Fruit fly (Drosophila melanogaster) whole organism, embryonic: ENCODE results near the gene Sec63.

Source experiments
- ATbp ChIP-seq: fragments of 200-800 bp; sonication (Bioruptor generic); optimal IDR thresholded peaks from 2 replicates; lab custom pipeline; 2017; ENCODE audit warnings: missing biosample characterization, mild to moderate bottlenecking, missing genetic modification characterization, missing genetic modification reagents
- B-H1 ChIP-seq: fragments of 200-800 bp; sonication (Bioruptor generic); IDR thresholded peaks from 3 replicates; pipeline ENCODE4 v1.3.6; 2022; ENCODE audit warnings: missing biosample characterization, missing genetic modification characterization
- CG10267 ChIP-seq: fragments of 200-800 bp; sonication (Bioruptor generic); optimal IDR thresholded peaks from 2 replicates; lab custom pipeline; 2018; ENCODE audit warnings: missing biosample characterization, mild to moderate bottlenecking, missing genetic modification characterization, moderate library complexity
- CG11085 ChIP-seq: fragments of 200-800 bp; sonication (Bioruptor generic); IDR thresholded peaks from 2 replicates; pipeline ENCODE4 v1.3.6; 2022; ENCODE audit warnings: missing biosample characterization, missing genetic modification characterization
- CG11456 ChIP-seq: fragments of 200-800 bp; sonication (Bioruptor generic); IDR thresholded peaks from 3 replicates; pipeline ENCODE4 v1.3.6; 2022; ENCODE audit warnings: missing biosample characterization, missing genetic modification characterization
- CG12942 ChIP-seq: fragments of 200-800 bp; sonication (Bioruptor generic); optimal IDR thresholded peaks from 3 replicates; lab custom pipeline; 2016; ENCODE audit warnings: missing biosample characterization, missing genetic modification characterization
- CG13296 ChIP-seq: fragments of 200-800 bp; sonication (Bioruptor generic); optimal IDR thresholded peaks from 3 replicates; lab custom pipeline; 2018; ENCODE audit warnings: missing biosample characterization, mild to moderate bottlenecking, missing genetic modification characterization
- CG13424 ChIP-seq: fragments of 200-800 bp; sonication (Bioruptor generic); optimal IDR thresholded peaks from 2 replicates; lab custom pipeline; 2019; ENCODE audit warnings: missing biosample characterization, mild to moderate bottlenecking, missing genetic modification characterization, moderate library complexity
- CG17829 ChIP-seq: fragments of 200-800 bp; optimal IDR thresholded peaks from 2 replicates; lab custom pipeline; 2019; ENCODE audit warnings: missing biosample characterization, mild to moderate bottlenecking, missing genetic modification characterization, moderate library complexity
- CG18764 ChIP-seq: fragments of 200-800 bp; sonication (Bioruptor generic); optimal IDR thresholded peaks from 3 replicates; lab custom pipeline; 2016; ENCODE audit warnings: missing biosample characterization, missing genetic modification characterization
- CG2875 ChIP-seq: fragments of 200-800 bp; sonication (Bioruptor generic); optimal IDR thresholded peaks from 2 replicates; lab custom pipeline; 2017; ENCODE audit warnings: missing biosample characterization, mild to moderate bottlenecking, missing genetic modification characterization, missing genetic modification reagents
- CG31388 ChIP-seq: fragments of 200-800 bp; sonication (Bioruptor generic); optimal IDR thresholded peaks from 2 replicates; lab custom pipeline; 2016; ENCODE audit warnings: missing biosample characterization, missing genetic modification characterization
- CG3281 ChIP-seq: fragments of 200-800 bp; sonication (Bioruptor generic); optimal IDR thresholded peaks from 3 replicates; lab custom pipeline; 2017; ENCODE audit warnings: missing biosample characterization, mild to moderate bottlenecking, missing genetic modification characterization
- CG34422 ChIP-seq: fragments of 200-800 bp; sonication (Bioruptor generic); IDR thresholded peaks from 3 replicates; pipeline ENCODE4 v1.3.6; 2022; ENCODE audit warnings: missing biosample characterization, missing genetic modification characterization
- CG3726 ChIP-seq: fragments of 200-800 bp; sonication (Bioruptor generic); IDR thresholded peaks from 3 replicates; pipeline ENCODE4, ENCODE4 v1.3.6; 2022; ENCODE audit warnings: missing biosample characterization, missing genetic modification characterization
- CG42726 ChIP-seq: fragments of 200-800 bp; sonication (Bioruptor generic); IDR thresholded peaks from 2 replicates; pipeline ENCODE4 v1.3.6; 2022; ENCODE audit warnings: missing biosample characterization, missing genetic modification characterization; ENCODE audit not compliant: partially characterized antibody
- CG4424 ChIP-seq: fragments of 200-800 bp; sonication (Bioruptor generic); optimal IDR thresholded peaks from 3 replicates; lab custom pipeline; 2016; ENCODE audit warnings: missing biosample characterization, missing genetic modification characterization
- CG6654 ChIP-seq: fragments of 200-800 bp; sonication (Bioruptor generic); optimal IDR thresholded peaks from 2 replicates; lab custom pipeline; 2017; ENCODE audit warnings: missing biosample characterization, mild to moderate bottlenecking, missing genetic modification characterization
- CG7839 ChIP-seq: fragments of 200-800 bp; sonication (Bioruptor generic); optimal IDR thresholded peaks from 3 replicates; lab custom pipeline; 2018; ENCODE audit warnings: missing biosample characterization, mild to moderate bottlenecking, missing genetic modification characterization, moderate library complexity
- CG7963 ChIP-seq: fragments of 200-800 bp; sonication (Bioruptor generic); IDR thresholded peaks from 3 replicates; pipeline ENCODE4 v1.3.6; 2022; ENCODE audit warnings: missing biosample characterization, missing genetic modification characterization; ENCODE audit not compliant: partially characterized antibody
- CHES-1-like ChIP-seq: fragments of 200-800 bp; sonication (Bioruptor generic); optimal IDR thresholded peaks from 2 replicates; lab custom pipeline; 2016; ENCODE audit warnings: missing biosample characterization, missing genetic modification characterization
- CoRest ChIP-seq: fragments of 200-800 bp; sonication (Bioruptor generic); optimal IDR thresholded peaks from 3 replicates; lab custom pipeline; 2018; ENCODE audit warnings: missing biosample characterization, mild to moderate bottlenecking, missing genetic modification characterization, moderate library complexity
- D19B ChIP-seq: fragments of 200-800 bp; sonication (Bioruptor generic); optimal IDR thresholded peaks from 2 replicates; lab custom pipeline; 2017; ENCODE audit warnings: missing biosample characterization, mild to moderate bottlenecking, missing genetic modification characterization
- Ets65A ChIP-seq: fragments of 200-800 bp; sonication (Bioruptor generic); peaks from one replicate; lab custom pipeline; 2016; ENCODE audit warnings: missing biosample characterization, missing genetic modification characterization
- HLH3B ChIP-seq: fragments of 200-800 bp; sonication (Bioruptor generic); IDR thresholded peaks from 2 replicates; pipeline ENCODE4 v1.3.6; 2022; ENCODE audit warnings: missing biosample characterization, missing genetic modification characterization
- MBD-R2 ChIP-seq: fragments of 200-800 bp; sonication (Bioruptor generic); IDR thresholded peaks from 2 replicates; pipeline ENCODE4 v1.3.6; 2022; ENCODE audit warnings: missing biosample characterization, missing genetic modification characterization
- Max ChIP-seq: fragments of 200-800 bp; sonication (Bioruptor generic); optimal IDR thresholded peaks from 2 replicates; lab custom pipeline; 2016; ENCODE audit warnings: missing biosample characterization, mild to moderate bottlenecking, missing genetic modification characterization
- Mes4 ChIP-seq: fragments of 200-800 bp; sonication (Bioruptor generic); optimal IDR thresholded peaks from 2 replicates; lab custom pipeline; 2016; ENCODE audit warnings: missing biosample characterization, missing genetic modification characterization
- Nf-YB ChIP-seq: fragments of 200-800 bp; sonication (Bioruptor generic); optimal IDR thresholded peaks from 3 replicates; lab custom pipeline; 2019; ENCODE audit warnings: missing biosample characterization, mild to moderate bottlenecking, missing genetic modification characterization, moderate library complexity
- Optix ChIP-seq: fragments of 200-800 bp; sonication (Bioruptor generic); IDR thresholded peaks from 3 replicates; pipeline ENCODE4 v1.3.6; 2022; ENCODE audit warnings: missing biosample characterization, missing genetic modification characterization
- Sin3A ChIP-seq: fragments of >200 bp; optimal IDR thresholded peaks from 2 replicates; lab custom pipeline; 2018
- Ssrp ChIP-seq: fragments of 200-800 bp; sonication (Bioruptor generic); optimal IDR thresholded peaks from 2 replicates; lab custom pipeline; 2018; ENCODE audit warnings: missing biosample characterization, mild to moderate bottlenecking, missing genetic modification characterization, moderate library complexity
- Trl ChIP-seq, 3 experiments: fragments of >200 bp in 2 of 3; fragments of 200-800 bp in 1 of 3; sonication (Bioruptor generic) in 1 of 3; optimal IDR thresholded peaks; 2 replicates in 1 of 3; 3 replicates in 2 of 3; lab custom pipeline; 2016 to 2017; ENCODE audit warnings: missing biosample characterization in 1 of 3, missing genetic modification characterization in 1 of 3
- Xbp1 ChIP-seq: fragments of 200-800 bp; sonication (Bioruptor generic); optimal IDR thresholded peaks from 3 replicates; lab custom pipeline; 2016; ENCODE audit warnings: missing biosample characterization, mild to moderate bottlenecking, missing genetic modification characterization
- Xrp1 ChIP-seq: fragments of 200-800 bp; sonication (Bioruptor generic); IDR thresholded peaks from 2 replicates; pipeline ENCODE4 v1.3.6; 2022; ENCODE audit warnings: missing biosample characterization, missing genetic modification characterization
- al ChIP-seq: fragments of 200-800 bp; sonication (Bioruptor generic); IDR thresholded peaks from 2 replicates; pipeline ENCODE4 v1.3.6; 2022; ENCODE audit warnings: missing biosample characterization, missing genetic modification characterization
- ash1 ChIP-seq: fragments of 200-800 bp; sonication (Bioruptor generic); optimal IDR thresholded peaks from 2 replicates; lab custom pipeline; 2018; ENCODE audit warnings: missing biosample characterization, mild to moderate bottlenecking, missing genetic modification characterization
- dm ChIP-seq: fragments of 200-800 bp; sonication (Bioruptor generic); optimal IDR thresholded peaks from 3 replicates; lab custom pipeline; 2016; ENCODE audit warnings: missing biosample characterization, missing genetic modification characterization
- gem ChIP-seq: fragments of 200-800 bp; sonication (Bioruptor generic); optimal IDR thresholded peaks from 2 replicates; lab custom pipeline; 2019; ENCODE audit warnings: missing biosample characterization, mild to moderate bottlenecking, missing genetic modification characterization, moderate library complexity
- grau ChIP-seq: fragments of 200-800 bp; optimal IDR thresholded peaks from 3 replicates; lab custom pipeline; 2019; ENCODE audit warnings: missing biosample characterization, mild to moderate bottlenecking, missing genetic modification characterization, moderate library complexity
- h ChIP-seq: fragments of >200 bp; optimal IDR thresholded peaks from 2 replicates; lab custom pipeline; 2017
- jing ChIP-seq: fragments of 200-800 bp; sonication (Bioruptor generic); optimal IDR thresholded peaks from 2 replicates; lab custom pipeline; 2018; ENCODE audit warnings: missing biosample characterization, mild to moderate bottlenecking, missing genetic modification characterization
- lab ChIP-seq: fragments of 200-800 bp; sonication (Bioruptor generic); optimal IDR thresholded peaks from 3 replicates; lab custom pipeline; 2017; ENCODE audit warnings: missing biosample characterization, missing genetic modification characterization, mild to moderate bottlenecking, moderate library complexity, missing genetic modification reagents
- maf-S ChIP-seq: fragments of 200-800 bp; sonication (Bioruptor generic); optimal IDR thresholded peaks from 2 replicates; lab custom pipeline; 2016; ENCODE audit warnings: missing biosample characterization, missing genetic modification characterization
- pb ChIP-seq: fragments of 200-800 bp; sonication (Bioruptor generic); optimal IDR thresholded peaks from 3 replicates; lab custom pipeline; 2016; ENCODE audit warnings: missing biosample characterization, missing genetic modification characterization
- phol ChIP-seq: fragments of 200-800 bp; sonication (Bioruptor generic); optimal IDR thresholded peaks from 3 replicates; lab custom pipeline; 2018; ENCODE audit warnings: missing biosample characterization, mild to moderate bottlenecking, missing genetic modification characterization, moderate library complexity
- trem ChIP-seq: fragments of 200-800 bp; optimal IDR thresholded peaks from 3 replicates; lab custom pipeline; 2019; ENCODE audit warnings: missing biosample characterization, mild to moderate bottlenecking, missing genetic modification characterization, moderate library complexity
- trh ChIP-seq: fragments of 200-800 bp; sonication (Bioruptor generic); optimal IDR thresholded peaks from 2 replicates; lab custom pipeline; 2016; ENCODE audit warnings: missing biosample characterization, missing genetic modification characterization
- unpg ChIP-seq: fragments of 200-800 bp; sonication (Bioruptor generic); optimal IDR thresholded peaks from 3 replicates; lab custom pipeline; 2018; ENCODE audit warnings: missing biosample characterization, mild to moderate bottlenecking, missing genetic modification characterization, moderate library complexity
- zen ChIP-seq: fragments of 200-800 bp; sonication (Bioruptor generic); optimal IDR thresholded peaks from 3 replicates; lab custom pipeline; 2018; ENCODE audit warnings: missing biosample characterization, mild to moderate bottlenecking, missing genetic modification characterization, moderate library complexity
- zfh1 ChIP-seq: fragments of 200-800 bp; sonication (Bioruptor generic); IDR thresholded peaks from 3 replicates; pipeline ENCODE4 v1.3.6; 2022; ENCODE audit warnings: missing biosample characterization, missing genetic modification characterization

The Sec63 gene

dm6 chr3L:7323348-7323747 is 37.0 kb upstream of the Sec63 start, which contains the start of the genes RhoGEF4 and Rint1 (continued):
- TF ChIP-seq Mes4: peak; percentile 8
- TF ChIP-seq dm: peak; percentile 37
- TF ChIP-seq CG42726 (GFP tag; lab: Robert Waterston, UW): 0 out of 2 replicates have a peak, but pooled peaks have one; percentile 58
- TF ChIP-seq CG3281 (GFP tag; lab: Kevin White, UChicago): peak; percentile 6
- TF ChIP-seq CG6654 (GFP tag; lab: Kevin White, UChicago): no peak
- peak; percentile 91 for TF ChIP-seq Xbp1
- peak; percentile 72 for TF ChIP-seq Xrp1 (GFP tag; lab: Robert Waterston, UW)
- peak; percentile 73 for TF ChIP-seq CG10267
- peak; percentile 36; the same call in 2 of the 3 replicates for TF ChIP-seq B-H1 (GFP tag; lab: Robert Waterston, UW)
- no peak for TF ChIP-seq CG3726 (GFP tag; lab: Robert Waterston, UW)
- no peak for TF ChIP-seq ATbp
- TF ChIP-seq CG34422: peak; percentile 76; the same call in 2 of the 3 replicates
- TF ChIP-seq D19B (GFP tag; lab: Kevin White, UChicago): no peak
- TF ChIP-seq ash1 (GFP tag; lab: Kevin White, UChicago): no peak
- TF ChIP-seq CG7963 (GFP tag; lab: Robert Waterston, UW): no peak
- peak; percentile 97 for TF ChIP-seq MBD-R2
- no peak for TF ChIP-seq h (lab: Kevin White, UChicago)
- peak; percentile 73; the same call in 2 of the 3 replicates for TF ChIP-seq Optix (GFP tag; lab: Robert Waterston, UW)
- TF ChIP-seq Sin3A (lab: Kevin White, UChicago): peak; percentile 87
- TF ChIP-seq Max (GFP tag; lab: Kevin White, UChicago): peak; percentile 70
- peak; percentile 82 for TF ChIP-seq CG17829
- TF ChIP-seq Trl (optimal IDR thresholded peaks at IDR 0.05; lab: Kevin White, UChicago): no peak
- peak; percentile 21 for TF ChIP-seq Trl (GFP tag; optimal IDR thresholded peaks at IDR 0.05; lab: Kevin White, UChicago)
- TF ChIP-seq CG7839: peak; percentile 72
- TF ChIP-seq CG12942 (GFP tag; lab: Kevin White, UChicago): peak; percentile 64
- TF ChIP-seq gem (tag; lab: Kevin White, UChicago): peak; percentile 86
- TF ChIP-seq Nf-YB (GFP tag; lab: Kevin White, UChicago): peak; percentile 31
- TF ChIP-seq CG13296 (GFP tag; lab: Kevin White, UChicago): no peak
- peak; percentile 61 for TF ChIP-seq CHES-1-like
- peak; percentile 86 for TF ChIP-seq CoRest (tag; lab: Kevin White, UChicago)
- TF ChIP-seq CG13424 (tag; lab: Kevin White, UChicago): peak; percentile 75
- TF ChIP-seq zfh1 (GFP tag; lab: Robert Waterston, UW): peak; percentile 85
- TF ChIP-seq HLH3B (GFP tag; lab: Robert Waterston, UW): peak; percentile 52; the same call in 1 of the 2 replicates
- TF ChIP-seq grau: peak; percentile 76
- TF ChIP-seq CG31388: peak; percentile 28
- peak; percentile 29 for TF ChIP-seq maf-S
- TF ChIP-seq unpg (GFP tag; lab: Kevin White, UChicago): peak; percentile 67
- TF ChIP-seq al (GFP tag; lab: Robert Waterston, UW): peak; percentile 71
- peak; percentile 38; the same call in 1 of the 2 replicates for TF ChIP-seq CG11085
- no peak for TF ChIP-seq trh (GFP tag; lab: Kevin White, UChicago)
- no peak for TF ChIP-seq jing
- TF ChIP-seq trem (tag; lab: Kevin White, UChicago): peak; percentile 82
- TF ChIP-seq phol (tag; lab: Kevin White, UChicago): peak; percentile 81
- TF ChIP-seq pb (GFP tag; lab: Kevin White, UChicago): no peak
- TF ChIP-seq CG18764 (GFP tag; lab: Kevin White, UChicago): peak; percentile 49
- TF ChIP-seq Ets65A (GFP tag; lab: Kevin White, UChicago): peak; percentile 95
- peak; percentile 76 for TF ChIP-seq Ssrp (tag; lab: Kevin White, UChicago)
- TF ChIP-seq CG11456: peak; percentile 64
- TF ChIP-seq lab (GFP tag; lab: Kevin White, UChicago): peak; percentile 28
- peak; percentile 61 for TF ChIP-seq CG4424 (GFP tag; lab: Kevin White, UChicago)
- TF ChIP-seq CG2875 (GFP tag; lab: Kevin White, UChicago): no peak
- peak; percentile 73 for TF ChIP-seq zen (tag; lab: Kevin White, UChicago)
